Worm (Caenorhabditis elegans) whole organism, L3 larva: Measurements from ENCODE around the gene dsc-1.

Experiments
- ama-1 ChIP-seq: fragments of 150-350 bp; optimal IDR thresholded peaks from 2 replicates; lab custom pipeline; 2018
- elt-3 ChIP-seq, 3 experiments: fragments of 150-350 bp in 1 of 3; sonication (generic microtip) in 2 of 3; optimal IDR thresholded peaks; 2 replicates in 2 of 3; 4 replicates in 1 of 3; lab custom pipeline; 2014 to 2017; ENCODE audit warnings: missing biosample characterization in 3 of 3, missing genetic modification characterization in 3 of 3
- fkh-2 ChIP-seq: fragments of 150-350 bp; optimal IDR thresholded peaks from 2 replicates; lab custom pipeline; 2014; ENCODE audit warnings: missing biosample characterization, missing genetic modification reagents, missing genetic modification characterization
- lin-39 ChIP-seq: fragments of 150-350 bp; optimal IDR thresholded peaks from 2 replicates; lab custom pipeline; 2018; ENCODE audit warnings: missing biosample characterization, missing genetic modification reagents, missing genetic modification characterization
- lsy-12 ChIP-seq: sonication (generic microtip); optimal IDR thresholded peaks from 2 replicates; lab custom pipeline; 2016; ENCODE audit warnings: mild to moderate bottlenecking, missing genetic modification characterization, missing compliant biosample characterization
- nhr-237 ChIP-seq: fragments of 150-350 bp; optimal IDR thresholded peaks from 2 replicates; lab custom pipeline; 2014; ENCODE audit warnings: missing biosample characterization, missing genetic modification characterization
- nhr-77 ChIP-seq: fragments of 150-350 bp; optimal IDR thresholded peaks from 2 replicates; lab custom pipeline; 2014; ENCODE audit warnings: missing biosample characterization, missing genetic modification characterization
- pha-4 ChIP-seq: fragments of 150-350 bp; optimal IDR thresholded peaks from 2 replicates; lab custom pipeline; 2014; ENCODE audit warnings: missing biosample characterization, missing genetic modification reagents, missing genetic modification characterization
- zag-1 ChIP-seq: fragments of 150-350 bp; optimal IDR thresholded peaks from 2 replicates; lab custom pipeline; 2014; ENCODE audit warnings: missing biosample characterization, missing genetic modification characterization

DNA sequence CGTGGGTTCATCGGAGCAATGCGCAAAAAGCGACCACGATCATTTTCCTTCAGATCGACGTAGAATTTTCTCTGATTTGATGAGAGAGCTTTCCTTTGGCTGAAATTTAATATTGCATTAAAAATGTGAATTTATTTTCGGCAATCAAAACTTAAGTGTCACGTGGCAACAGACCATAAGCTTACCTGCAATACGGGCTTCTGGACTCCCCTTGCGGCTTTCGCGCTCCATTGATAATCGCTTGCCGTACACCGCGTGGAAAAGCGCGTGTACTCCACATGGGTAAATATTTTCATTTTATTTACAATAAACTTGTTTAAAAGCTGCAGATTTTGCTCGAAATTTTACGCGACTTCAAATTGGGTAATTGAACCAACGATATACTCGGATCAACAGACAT, 52.1 kb downstream of the dsc-1 start, which contains the start of gene plp-2:
- TF ChIP-seq fkh-2 (tag; lab: Kevin White, UChicago) (no peak), pha-4 (tag; lab: Kevin White, UChicago) (peak; percentile 1), nhr-237 (tag; lab: Kevin White, UChicago) (no peak), lsy-12 (tag; lab: Kevin White, UChicago) (no peak), lin-39 (no peak), zag-1 (tag; lab: Kevin White, UChicago) (no peak), ama-1 (lab: Kevin White, UChicago) (peak; percentile 26), nhr-77 (no peak), elt-3 (tag; optimal IDR thresholded peaks at IDR 0.05; lab: Kevin White, UChicago) (no peak)
